Worm (Caenorhabditis elegans) whole organism, L4 larva: ENCODE measurements around the gene cdh-1.

ENCODE experiments used
- F26F4.8 ChIP-seq: fragments of 200-800 bp; sonication (Bioruptor generic); conservative IDR thresholded peaks from 2 replicates; pipeline ENCODE4 v1.3.6; 2022; ENCODE audit warnings: missing genetic modification characterization, missing compliant biosample characterization
- F49E8.2 ChIP-seq: sonication (generic microtip); optimal IDR thresholded peaks from 2 replicates; lab custom pipeline; 2016; ENCODE audit warnings: missing compliant biosample characterization, mild to moderate bottlenecking, missing genetic modification characterization, borderline replicate concordance
- T20F7.1 ChIP-seq: fragments of 200-800 bp; sonication (Bioruptor generic); optimal IDR thresholded peaks from 2 replicates; lab custom pipeline; 2018; ENCODE audit warnings: mild to moderate bottlenecking, missing genetic modification characterization, missing compliant biosample characterization
- ZK546.5 ChIP-seq, 2 experiments: sonication (generic microtip); optimal IDR thresholded peaks; 2 replicates each; lab custom pipeline; 2017; ENCODE audit warnings: missing biosample characterization in 2 of 2, missing genetic modification characterization in 2 of 2
- arid-1 ChIP-seq: fragments of 200-800 bp; sonication (Bioruptor generic); conservative IDR thresholded peaks from 2 replicates; pipeline ENCODE4 v1.3.6; 2022; ENCODE audit warnings: missing genetic modification reagents, missing genetic modification characterization, missing compliant biosample characterization
- ceh-62 ChIP-seq: sonication (generic microtip); optimal IDR thresholded peaks from 2 replicates; lab custom pipeline; 2017; ENCODE audit warnings: missing biosample characterization, missing genetic modification characterization
- ceh-82 ChIP-seq: sonication (generic microtip); optimal IDR thresholded peaks from 2 replicates; lab custom pipeline; 2017; ENCODE audit warnings: missing biosample characterization, missing genetic modification characterization
- ces-1 ChIP-seq: fragments of 150-350 bp; sonication (generic microtip); optimal IDR thresholded peaks from 4 replicates; lab custom pipeline; 2014; ENCODE audit warnings: missing biosample characterization, missing genetic modification reagents, missing genetic modification characterization
- cey-2 ChIP-seq: sonication (generic microtip); optimal IDR thresholded peaks from 3 replicates; lab custom pipeline; 2017; ENCODE audit warnings: missing genetic modification characterization, mild to moderate bottlenecking, missing compliant biosample characterization, antibody characterized with exemption, borderline replicate concordance; ENCODE audit not compliant: insufficient read depth
- ctbp-1 ChIP-seq: fragments of 200-800 bp; sonication (Bioruptor generic); IDR thresholded peaks from 2 replicates; pipeline ENCODE4 v1.3.6; 2022; ENCODE audit warnings: missing genetic modification reagents, missing genetic modification characterization, missing compliant biosample characterization
- daf-16 ChIP-seq, 3 experiments: sonication (generic microtip); optimal IDR thresholded peaks; 2 replicates each; lab custom pipeline; 2016 to 2017; ENCODE audit warnings: missing genetic modification characterization in 3 of 3, missing genetic modification reagents in 3 of 3, mild to moderate bottlenecking in 2 of 3, missing compliant biosample characterization in 2 of 3, missing biosample characterization in 1 of 3, moderate library complexity in 1 of 3
- daf-19 ChIP-seq: fragments of 200-800 bp; sonication (Bioruptor generic); conservative IDR thresholded peaks from 2 replicates; pipeline ENCODE4 v1.3.6; 2022; ENCODE audit warnings: missing genetic modification characterization, missing compliant biosample characterization
- dmd-6 ChIP-seq: fragments of 200-800 bp; sonication (Bioruptor generic); IDR thresholded peaks from 2 replicates; pipeline ENCODE4 v1.3.6; 2022; ENCODE audit warnings: missing genetic modification reagents, missing genetic modification characterization, missing compliant biosample characterization
- dpl-1 ChIP-seq: fragments of 150-350 bp; optimal IDR thresholded peaks from 2 replicates; lab custom pipeline; 2014; ENCODE audit warnings: missing biosample characterization, missing genetic modification reagents, missing genetic modification characterization
- hlh-11 ChIP-seq: fragments of 200-800 bp; sonication (Bioruptor generic); optimal IDR thresholded peaks from 2 replicates; lab custom pipeline; 2018; ENCODE audit warnings: mild to moderate bottlenecking, missing genetic modification characterization, missing compliant biosample characterization
- hlh-30 ChIP-seq: sonication (generic microtip); optimal IDR thresholded peaks from 2 replicates; lab custom pipeline; 2017; ENCODE audit warnings: antibody characterized with exemption, mild to moderate bottlenecking, missing genetic modification characterization, missing compliant biosample characterization; ENCODE audit not compliant: insufficient read depth
- hmg-1.1 ChIP-seq: fragments of 200-800 bp; sonication (Bioruptor generic); IDR thresholded peaks from 2 replicates; pipeline ENCODE4 v1.3.6; 2022; ENCODE audit warnings: missing genetic modification reagents, missing genetic modification characterization, missing compliant biosample characterization
- jun-1 ChIP-seq: fragments of 150-350 bp; optimal IDR thresholded peaks from 2 replicates; lab custom pipeline; 2014; ENCODE audit warnings: missing biosample characterization, missing genetic modification reagents, missing genetic modification characterization
- lin-1 ChIP-seq: fragments of 200-800 bp; sonication (Bioruptor generic); IDR thresholded peaks from 2 replicates; pipeline ENCODE4 v1.3.6; 2022; ENCODE audit warnings: missing genetic modification reagents, missing genetic modification characterization, missing compliant biosample characterization
- lin-13 ChIP-seq: fragments of 150-350 bp; optimal IDR thresholded peaks from 2 replicates; lab custom pipeline; 2014; ENCODE audit warnings: missing biosample characterization, missing genetic modification reagents, missing genetic modification characterization
- lin-29 ChIP-seq: fragments of 200-800 bp; sonication (Bioruptor generic); IDR thresholded peaks from 2 replicates; pipeline ENCODE4 v1.3.6; 2022; ENCODE audit warnings: missing genetic modification reagents, missing genetic modification characterization, missing compliant biosample characterization
- lin-38 ChIP-seq: fragments of 200-800 bp; sonication (Bioruptor generic); IDR thresholded peaks from 2 replicates; pipeline ENCODE4 v1.3.6; 2022; ENCODE audit warnings: missing genetic modification reagents, missing genetic modification characterization, missing compliant biosample characterization
- lsy-2 ChIP-seq, 2 experiments: fragments of 150-350 bp in 1 of 2; sonication (generic microtip) in 1 of 2; optimal IDR thresholded peaks; 2 replicates each; lab custom pipeline; 2014 to 2017; ENCODE audit warnings: missing biosample characterization in 2 of 2, missing genetic modification characterization in 2 of 2
- mdl-1 ChIP-seq, 2 experiments: fragments of 150-350 bp in 1 of 2; sonication (generic microtip) in 1 of 2; optimal IDR thresholded peaks; 2 replicates each; lab custom pipeline; 2014 to 2017; ENCODE audit warnings: missing biosample characterization in 2 of 2, missing genetic modification characterization in 2 of 2
- mdt-29 ChIP-seq: fragments of 200-800 bp; sonication (Bioruptor generic); IDR thresholded peaks from 2 replicates; pipeline ENCODE4 v1.3.6; 2022; ENCODE audit warnings: missing genetic modification reagents, missing genetic modification characterization, missing compliant biosample characterization
- mep-1 ChIP-seq: fragments of 150-350 bp; sonication (generic microtip); optimal IDR thresholded peaks from 3 replicates; lab custom pipeline; 2014; ENCODE audit warnings: missing biosample characterization, missing genetic modification characterization
- mes-2 ChIP-seq: sonication (generic microtip); optimal IDR thresholded peaks from 2 replicates; lab custom pipeline; 2016; ENCODE audit warnings: missing genotype, mild to moderate bottlenecking, missing genetic modification characterization, missing compliant biosample characterization; ENCODE audit not compliant: poor library complexity, severe bottlenecking
- mxl-3 ChIP-seq: fragments of 200-800 bp; sonication (Bioruptor generic); optimal IDR thresholded peaks from 2 replicates; lab custom pipeline; 2018; ENCODE audit warnings: mild to moderate bottlenecking, missing genetic modification characterization, missing compliant biosample characterization
- nhr-102 ChIP-seq: sonication (generic microtip); optimal IDR thresholded peaks from 2 replicates; lab custom pipeline; 2016; ENCODE audit warnings: mild to moderate bottlenecking, missing genetic modification characterization, moderate library complexity, missing compliant biosample characterization
- nhr-28 ChIP-seq: fragments of 150-350 bp; optimal IDR thresholded peaks from 2 replicates; lab custom pipeline; 2014; ENCODE audit warnings: missing biosample characterization, missing genetic modification characterization
- pha-4 ChIP-seq, 2 experiments: fragments of 150-350 bp in 1 of 2; fragments of 200-800 bp in 1 of 2; sonication (Bioruptor generic) in 1 of 2; IDR thresholded peaks in 1 of 2; optimal IDR thresholded peaks in 1 of 2; 2 replicates each; pipeline versions ENCODE4 v1.3.6 to Lab custom; 2014 to 2022; ENCODE audit warnings: missing genetic modification characterization in 2 of 2, missing genetic modification reagents in 2 of 2, missing biosample characterization in 1 of 2, missing compliant biosample characterization in 1 of 2
- php-3 ChIP-seq: fragments of 200-800 bp; sonication (Bioruptor generic); IDR thresholded peaks from 2 replicates; pipeline ENCODE4 v1.3.6; 2022; ENCODE audit warnings: missing genetic modification reagents, missing genetic modification characterization, missing compliant biosample characterization
- pqm-1 ChIP-seq: sonication (generic microtip); optimal IDR thresholded peaks from 2 replicates; lab custom pipeline; 2017; ENCODE audit warnings: missing biosample characterization, missing genetic modification characterization
- set-16 ChIP-seq: fragments of 200-800 bp; sonication (Bioruptor generic); IDR thresholded peaks from 2 replicates; pipeline ENCODE4 v1.3.6; 2022; ENCODE audit warnings: missing genetic modification reagents, missing genetic modification characterization, missing compliant biosample characterization
- skn-1 ChIP-seq: fragments of 150-350 bp; optimal IDR thresholded peaks from 2 replicates; lab custom pipeline; 2014; ENCODE audit warnings: missing biosample characterization, missing genetic modification characterization
- snpc-4 ChIP-seq: fragments of 150-350 bp; optimal IDR thresholded peaks from 2 replicates; lab custom pipeline; 2014; ENCODE audit warnings: missing biosample characterization, missing genetic modification characterization
- tra-1 ChIP-seq: fragments of 200-800 bp; sonication (Bioruptor generic); IDR thresholded peaks from 2 replicates; pipeline ENCODE4 v1.3.6; 2022; ENCODE audit warnings: missing genetic modification reagents, missing genetic modification characterization, missing compliant biosample characterization
- unc-130 ChIP-seq: sonication (generic microtip); optimal IDR thresholded peaks from 2 replicates; lab custom pipeline; 2016; ENCODE audit warnings: missing genetic modification reagents, missing genetic modification characterization, missing compliant biosample characterization
- zfp-3 ChIP-seq: fragments of 200-800 bp; sonication (Bioruptor generic); conservative IDR thresholded peaks from 2 replicates; pipeline ENCODE4 v1.3.6; 2022; ENCODE audit warnings: missing genetic modification reagents, missing genetic modification characterization, missing compliant biosample characterization
- zip-11 ChIP-seq: fragments of 200-800 bp; sonication (Bioruptor generic); IDR thresholded peaks from 2 replicates; pipeline ENCODE4 v1.3.6; 2022; ENCODE audit warnings: missing genetic modification characterization, missing compliant biosample characterization
- zip-2 ChIP-seq: fragments of 150-350 bp; optimal IDR thresholded peaks from 2 replicates; lab custom pipeline; 2014; ENCODE audit warnings: missing biosample characterization, missing genetic modification characterization

cdh-1 gene

ce11 chrIII:2946626-2947168 is 36.0 kb downstream of the cdh-1 start, which contains the start of gene H05C05.1:
Gene H05C05.1, plus strand, starts transcription at chrIII:2947118.
- TF ChIP-seq unc-130 (GFP tag; lab: Kevin White, UChicago) (peak; percentile 16), snpc-4 (tag; lab: Kevin White, UChicago) (no peak), F49E8.2 (tag; lab: Kevin White, UChicago) (peak; percentile 91), lin-38 (GFP tag; lab: Robert Waterston, UW) (peak; percentile 64; the same call in 1 of the 2 replicates), php-3 (GFP tag; lab: Robert Waterston, UW) (no peak)

- peak; percentile 23; the same call in 1 of the 2 replicates for TF ChIP-seq set-16 (GFP tag; lab: Robert Waterston, UW)
- no peak for TF ChIP-seq pqm-1 (tag; lab: Kevin White, UChicago)
- TF ChIP-seq lsy-2 (tag; optimal IDR thresholded peaks at IDR 0.05; lab: Kevin White, UChicago): peak in 1 of 2 experiments; percentile 36
- TF ChIP-seq hmg-1.1 (GFP tag; lab: Robert Waterston, UW): peak; percentile 55
- no peak for TF ChIP-seq ctbp-1 (GFP tag; lab: Robert Waterston, UW)
- TF ChIP-seq lin-1: 0 out of 2 replicates have a peak, but pooled peaks have one; percentile 29
- TF ChIP-seq mxl-3 (GFP tag; lab: Kevin White, UChicago): peak; percentile 71
- peak in 1 of 2 experiments; percentile 16 for TF ChIP-seq mdl-1 (tag; optimal IDR thresholded peaks at IDR 0.05; lab: Kevin White, UChicago)
- TF ChIP-seq nhr-28 (tag; lab: Kevin White, UChicago): peak; percentile 20
- TF ChIP-seq hlh-11 (tag; lab: Kevin White, UChicago): peak; percentile 55
- TF ChIP-seq mes-2: peak; percentile 47
- peak; percentile 57 for TF ChIP-seq hlh-30 (tag; lab: Kevin White, UChicago)
- TF ChIP-seq ceh-82: no peak
Observed at ce11 chrIII:2947251-2947650, 36.5 kb downstream of the cdh-1 start.

- TF ChIP-seq ctbp-1 (GFP tag; lab: Robert Waterston, UW) (no peak), lin-13 (no peak), arid-1 (no peak), jun-1 (no peak), mdt-29 (GFP tag; lab: Robert Waterston, UW) (no peak), lsy-2 (tag; optimal IDR thresholded peaks at IDR 0.05; lab: Kevin White, UChicago) (peak in 1 of 2 experiments; percentile 46), lin-38 (GFP tag; lab: Robert Waterston, UW) (0 out of 2 replicates have a peak, but pooled peaks have one; percentile 17), ceh-62 (no peak), pqm-1 (tag; lab: Kevin White, UChicago) (peak; percentile 44), pha-4 (GFP tag; IDR thresholded peaks at IDR 0.05; lab: Robert Waterston, UW) (no peak), pha-4 (tag; optimal IDR thresholded peaks at IDR 0.05; lab: Kevin White, UChicago) (no peak), daf-16 (GFP tag; optimal IDR thresholded peaks at IDR 0.05; lab: Kevin White, UChicago) (no peak), daf-16 (tag; optimal IDR thresholded peaks at IDR 0.05; lab: Kevin White, UChicago) (peak; percentile 49), dpl-1 (GFP tag; lab: Kevin White, UChicago) (peak; percentile 24), lin-1 (0 out of 2 replicates have a peak, but pooled peaks have one; percentile 34), daf-19 (no peak), tra-1 (GFP tag; lab: Robert Waterston, UW) (0 out of 2 replicates have a peak, but pooled peaks have one; percentile 34), lin-29 (GFP tag; lab: Robert Waterston, UW) (peak; percentile 36; the same call in 1 of the 2 replicates), mxl-3 (GFP tag; lab: Kevin White, UChicago) (peak; percentile 40), F26F4.8 (no peak), ces-1 (GFP tag; lab: Kevin White, UChicago) (no peak), skn-1 (no peak), dmd-6 (GFP tag; lab: Robert Waterston, UW) (peak; percentile 82), ZK546.5 (tag; optimal IDR thresholded peaks at IDR 0.05; lab: Kevin White, UChicago) (no peak), mep-1 (peak; percentile 18), unc-130 (GFP tag; lab: Kevin White, UChicago) (no peak), ceh-82 (no peak), snpc-4 (tag; lab: Kevin White, UChicago) (no peak), zfp-3 (no peak), mdl-1 (tag; optimal IDR thresholded peaks at IDR 0.05; lab: Kevin White, UChicago) (peak in 1 of 2 experiments; percentile 65), nhr-102 (peak; percentile 45), cey-2 (tag; lab: Kevin White, UChicago) (no peak), T20F7.1 (GFP tag; lab: Kevin White, UChicago) (no peak), hlh-30 (tag; lab: Kevin White, UChicago) (peak; percentile 74), zip-11 (GFP tag; lab: Robert Waterston, UW) (no peak), zip-2 (tag; lab: Kevin White, UChicago) (peak; percentile 94)
Observed at ce11 chrIII:2948310-2948961, 37.7 kb downstream of the cdh-1 start.
